Worm (Caenorhabditis elegans) whole organism, L4 larva: Measurements from ENCODE around the gene F36A4.1.

Experiments used
- ces-1 ChIP-seq: fragments of 150-350 bp; sonication (generic microtip); optimal IDR thresholded peaks from 4 replicates; lab custom pipeline; 2014; ENCODE audit warnings: missing biosample characterization, missing genetic modification reagents, missing genetic modification characterization
- daf-16 ChIP-seq, 3 experiments: sonication (generic microtip); optimal IDR thresholded peaks; 2 replicates each; lab custom pipeline; 2016 to 2017; ENCODE audit warnings: missing genetic modification characterization in 3 of 3, missing genetic modification reagents in 3 of 3, mild to moderate bottlenecking in 2 of 3, missing compliant biosample characterization in 2 of 3, missing biosample characterization in 1 of 3, moderate library complexity in 1 of 3
- dpl-1 ChIP-seq: fragments of 150-350 bp; optimal IDR thresholded peaks from 2 replicates; lab custom pipeline; 2014; ENCODE audit warnings: missing biosample characterization, missing genetic modification reagents, missing genetic modification characterization
- fkh-10 ChIP-seq: fragments of 150-350 bp; optimal IDR thresholded peaks from 2 replicates; lab custom pipeline; 2014; ENCODE audit warnings: missing biosample characterization, missing genetic modification reagents, missing genetic modification characterization
- jun-1 ChIP-seq: fragments of 150-350 bp; optimal IDR thresholded peaks from 2 replicates; lab custom pipeline; 2014; ENCODE audit warnings: missing biosample characterization, missing genetic modification reagents, missing genetic modification characterization
- lir-3 ChIP-seq: sonication (generic microtip); optimal IDR thresholded peaks from 2 replicates; lab custom pipeline; 2016; ENCODE audit warnings: mild to moderate bottlenecking, missing genetic modification characterization, missing compliant biosample characterization
- lsy-2 ChIP-seq, 2 experiments: fragments of 150-350 bp in 1 of 2; sonication (generic microtip) in 1 of 2; optimal IDR thresholded peaks; 2 replicates each; lab custom pipeline; 2014 to 2017; ENCODE audit warnings: missing biosample characterization in 2 of 2, missing genetic modification characterization in 2 of 2
- mep-1 ChIP-seq: fragments of 150-350 bp; sonication (generic microtip); optimal IDR thresholded peaks from 3 replicates; lab custom pipeline; 2014; ENCODE audit warnings: missing biosample characterization, missing genetic modification characterization
- nhr-11 ChIP-seq: fragments of 150-350 bp; optimal IDR thresholded peaks from 2 replicates; lab custom pipeline; 2014; ENCODE audit warnings: missing biosample characterization, missing genetic modification characterization
- nhr-25 ChIP-seq: sonication (generic microtip); optimal IDR thresholded peaks from 2 replicates; lab custom pipeline; 2017; ENCODE audit warnings: missing genetic modification characterization, mild to moderate bottlenecking, missing compliant biosample characterization, antibody characterized with exemption, moderate library complexity, borderline replicate concordance; ENCODE audit not compliant: insufficient read depth
- nhr-76 ChIP-seq: fragments of 150-350 bp; optimal IDR thresholded peaks from 2 replicates; lab custom pipeline; 2014; ENCODE audit warnings: missing biosample characterization, missing genetic modification characterization
- spr-3 ChIP-seq: fragments of 200-800 bp; sonication (Bioruptor generic); optimal IDR thresholded peaks from 2 replicates; lab custom pipeline; 2018; ENCODE audit warnings: mild to moderate bottlenecking, missing genetic modification characterization, missing compliant biosample characterization

- TF ChIP-seq dpl-1 (GFP tag; lab: Kevin White, UChicago) (no peak), ces-1 (no peak), nhr-11 (tag; lab: Kevin White, UChicago) (no peak), lir-3 (no peak), nhr-76 (tag; lab: Kevin White, UChicago) (no peak), jun-1 (no peak), mep-1 (tag; lab: Kevin White, UChicago) (no peak), lsy-2 (tag; optimal IDR thresholded peaks at IDR 0.05; lab: Kevin White, UChicago) (no peak), spr-3 (GFP tag; lab: Kevin White, UChicago) (no peak), daf-16 (GFP tag; optimal IDR thresholded peaks at IDR 0.05; lab: Kevin White, UChicago) (no peak), daf-16 (tag; optimal IDR thresholded peaks at IDR 0.05; lab: Kevin White, UChicago) (no peak), nhr-25 (tag; lab: Kevin White, UChicago) (no peak), fkh-10 (no peak)
These were observed 7.6 kb upstream of the F36A4.1 start for ce11 chrIV:4264649-4265048.
